Worm (Caenorhabditis elegans) whole organism, L2 larva: ENCODE data around the gene hot-6.
A peak's percentile ranks its signal among the peaks of the same experiment; 100 is the strongest.

Source experiments
- C34F6.9 ChIP-seq: fragments of 150-350 bp; optimal IDR thresholded peaks from 2 replicates; lab custom pipeline; 2014; ENCODE audit warnings: missing biosample characterization, missing genetic modification characterization
- F13H6.1 ChIP-seq: sonication (generic microtip); optimal IDR thresholded peaks from 2 replicates; lab custom pipeline; 2016; ENCODE audit warnings: missing genetic modification characterization, missing compliant biosample characterization
- R02D3.7 ChIP-seq: fragments of 150-350 bp; optimal IDR thresholded peaks from 2 replicates; lab custom pipeline; 2014; ENCODE audit warnings: missing biosample characterization, missing genetic modification characterization
- Y55F3AM.14 ChIP-seq: fragments of 200-800 bp; sonication (Bioruptor generic); optimal IDR thresholded peaks from 2 replicates; lab custom pipeline; 2018; ENCODE audit warnings: mild to moderate bottlenecking, missing genetic modification characterization, missing compliant biosample characterization
- ZK546.5 ChIP-seq: sonication (generic microtip); optimal IDR thresholded peaks from 2 replicates; lab custom pipeline; 2017; ENCODE audit warnings: missing biosample characterization, missing genetic modification characterization
- alr-1 ChIP-seq: fragments of 150-350 bp; optimal IDR thresholded peaks from 2 replicates; lab custom pipeline; 2014; ENCODE audit warnings: missing biosample characterization, missing genetic modification characterization
- aly-2 ChIP-seq: fragments of 150-350 bp; optimal IDR thresholded peaks from 2 replicates; lab custom pipeline; 2014; ENCODE audit warnings: missing biosample characterization, missing genetic modification characterization
- ama-1 ChIP-seq: fragments of 150-350 bp; optimal IDR thresholded peaks from 2 replicates; lab custom pipeline; 2018; ENCODE audit warnings: inconsistent platforms
- blmp-1 ChIP-seq: sonication (generic microtip); optimal IDR thresholded peaks from 2 replicates; lab custom pipeline; 2017; ENCODE audit warnings: missing genetic modification characterization, mild to moderate bottlenecking, missing compliant biosample characterization, antibody characterized with exemption, moderate library complexity; ENCODE audit not compliant: insufficient read depth
- ceh-16 ChIP-seq: fragments of 150-350 bp; optimal IDR thresholded peaks from 2 replicates; lab custom pipeline; 2014; ENCODE audit warnings: missing biosample characterization, missing genetic modification characterization
- ceh-82 ChIP-seq: fragments of 150-350 bp; optimal IDR thresholded peaks from 2 replicates; lab custom pipeline; 2014; ENCODE audit warnings: missing biosample characterization, missing genetic modification characterization
- crh-2 ChIP-seq: sonication (generic microtip); optimal IDR thresholded peaks from 2 replicates; lab custom pipeline; 2017; ENCODE audit warnings: missing biosample characterization, missing genetic modification characterization
- dmd-4 ChIP-seq: sonication (generic microtip); optimal IDR thresholded peaks from 2 replicates; lab custom pipeline; 2017; ENCODE audit warnings: missing biosample characterization, missing genetic modification characterization
- egl-27 ChIP-seq: sonication (generic microtip); optimal IDR thresholded peaks from 3 replicates; lab custom pipeline; 2017; ENCODE audit warnings: missing biosample characterization, missing genetic modification reagents, missing genetic modification characterization
- elt-1 ChIP-seq: fragments of 150-350 bp; optimal IDR thresholded peaks from 2 replicates; lab custom pipeline; 2014; ENCODE audit warnings: missing biosample characterization, missing genetic modification characterization
- fos-1 ChIP-seq: fragments of 150-350 bp; optimal IDR thresholded peaks from 2 replicates; lab custom pipeline; 2014; ENCODE audit warnings: missing biosample characterization, missing genetic modification characterization
- gmeb-1 ChIP-seq: fragments of 150-350 bp; optimal IDR thresholded peaks from 2 replicates; lab custom pipeline; 2014; ENCODE audit warnings: missing biosample characterization, missing genetic modification characterization
- lin-11 ChIP-seq: fragments of 150-350 bp; sonication (generic microtip); optimal IDR thresholded peaks from 2 replicates; lab custom pipeline; 2014; ENCODE audit warnings: missing biosample characterization, missing genetic modification characterization, inconsistent platforms, mixed read lengths
- lin-13 ChIP-seq: fragments of 150-350 bp; optimal IDR thresholded peaks from 2 replicates; lab custom pipeline; 2014; ENCODE audit warnings: missing biosample characterization, missing genetic modification reagents, missing genetic modification characterization
- lin-39 ChIP-seq: fragments of 150-350 bp; optimal IDR thresholded peaks from 2 replicates; lab custom pipeline; 2014; ENCODE audit warnings: missing biosample characterization, missing genetic modification reagents, missing genetic modification characterization
- lsy-2 ChIP-seq, 2 experiments: fragments of 150-350 bp in 1 of 2; sonication (generic microtip) in 1 of 2; optimal IDR thresholded peaks; 2 replicates each; lab custom pipeline; 2014 to 2017; ENCODE audit warnings: missing biosample characterization in 2 of 2, missing genetic modification characterization in 2 of 2
- mab-5 ChIP-seq: fragments of 150-350 bp; optimal IDR thresholded peaks from 2 replicates; lab custom pipeline; 2014; ENCODE audit warnings: missing biosample characterization, missing genetic modification characterization
- mbf-1 ChIP-seq: sonication (generic microtip); optimal IDR thresholded peaks from 2 replicates; lab custom pipeline; 2017; ENCODE audit warnings: missing biosample characterization, missing genetic modification characterization
- mdl-1 ChIP-seq, 2 experiments: fragments of 150-350 bp in 1 of 2; sonication (generic microtip) in 1 of 2; optimal IDR thresholded peaks; 2 replicates each; lab custom pipeline; 2017; ENCODE audit warnings: missing biosample characterization in 2 of 2, missing genetic modification characterization in 2 of 2
- nhr-10 ChIP-seq: sonication (generic microtip); optimal IDR thresholded peaks from 2 replicates; lab custom pipeline; 2017; ENCODE audit warnings: missing biosample characterization, missing genetic modification characterization
- nhr-12 ChIP-seq: fragments of 150-350 bp; optimal IDR thresholded peaks from 2 replicates; lab custom pipeline; 2014; ENCODE audit warnings: missing biosample characterization, missing genetic modification characterization
- nhr-129 ChIP-seq: fragments of 150-350 bp; optimal IDR thresholded peaks from 2 replicates; lab custom pipeline; 2014; ENCODE audit warnings: missing biosample characterization, missing genetic modification characterization
- nhr-21 ChIP-seq: fragments of 150-350 bp; optimal IDR thresholded peaks from 2 replicates; lab custom pipeline; 2014; ENCODE audit warnings: missing biosample characterization, missing genetic modification characterization
- nhr-23 ChIP-seq: fragments of 150-350 bp; optimal IDR thresholded peaks from 2 replicates; lab custom pipeline; 2014; ENCODE audit warnings: missing biosample characterization, missing genetic modification reagents, missing genetic modification characterization
- nhr-237 ChIP-seq: fragments of 150-350 bp; optimal IDR thresholded peaks from 2 replicates; lab custom pipeline; 2014; ENCODE audit warnings: missing biosample characterization, missing genetic modification characterization
- nhr-25 ChIP-seq: fragments of 150-350 bp; sonication (generic microtip); optimal IDR thresholded peaks from 3 replicates; lab custom pipeline; 2014; ENCODE audit warnings: missing biosample characterization, missing genetic modification characterization
- nhr-77 ChIP-seq: fragments of 150-350 bp; optimal IDR thresholded peaks from 2 replicates; lab custom pipeline; 2014; ENCODE audit warnings: missing biosample characterization, missing genetic modification characterization
- peb-1 ChIP-seq: fragments of 150-350 bp; optimal IDR thresholded peaks from 2 replicates; lab custom pipeline; 2014; ENCODE audit warnings: missing biosample characterization, missing genetic modification characterization
- sem-4 ChIP-seq: fragments of 150-350 bp; optimal IDR thresholded peaks from 2 replicates; lab custom pipeline; 2014; ENCODE audit warnings: missing biosample characterization, missing genetic modification reagents, missing genetic modification characterization
- skn-1 ChIP-seq: sonication (generic microtip); optimal IDR thresholded peaks from 2 replicates; lab custom pipeline; 2017; ENCODE audit warnings: missing biosample characterization, missing genetic modification characterization
- sma-3 ChIP-seq: sonication (generic microtip); optimal IDR thresholded peaks from 2 replicates; lab custom pipeline; 2016; ENCODE audit warnings: missing genetic modification reagents, missing genetic modification characterization, missing compliant biosample characterization
- sma-9 ChIP-seq, 2 experiments: fragments of 150-350 bp in 1 of 2; sonication (generic microtip) in 1 of 2; optimal IDR thresholded peaks; 2 replicates each; lab custom pipeline; 2014 to 2016; ENCODE audit warnings: missing genetic modification characterization in 2 of 2, mild to moderate bottlenecking in 1 of 2, missing biosample characterization in 1 of 2, missing compliant biosample characterization in 1 of 2, missing genetic modification reagents in 1 of 2, moderate library complexity in 1 of 2
- snpc-4 ChIP-seq: fragments of 150-350 bp; optimal IDR thresholded peaks from 2 replicates; lab custom pipeline; 2014; ENCODE audit warnings: missing biosample characterization, missing genetic modification characterization
- unc-39 ChIP-seq: fragments of 150-350 bp; optimal IDR thresholded peaks from 2 replicates; lab custom pipeline; 2014; ENCODE audit warnings: missing biosample characterization, missing genetic modification characterization
- unc-62 ChIP-seq: fragments of 150-350 bp; optimal IDR thresholded peaks from 2 replicates; lab custom pipeline; 2014; ENCODE audit warnings: missing biosample characterization, missing genetic modification reagents, missing genetic modification characterization
- zag-1 ChIP-seq: fragments of 150-350 bp; optimal IDR thresholded peaks from 2 replicates; lab custom pipeline; 2014; ENCODE audit warnings: missing biosample characterization, missing genetic modification characterization
- ztf-1 ChIP-seq: fragments of 200-800 bp; sonication (Bioruptor generic); conservative IDR thresholded peaks from 2 replicates; pipeline ENCODE4 v1.3.6; 2022; ENCODE audit warnings: missing genetic modification characterization, missing compliant biosample characterization
- ztf-11 ChIP-seq: sonication (generic microtip); optimal IDR thresholded peaks from 2 replicates; lab custom pipeline; 2017; ENCODE audit warnings: missing biosample characterization, missing genetic modification characterization
- ztf-4 ChIP-seq: fragments of 150-350 bp; optimal IDR thresholded peaks from 2 replicates; lab custom pipeline; 2014; ENCODE audit warnings: missing biosample characterization, missing genetic modification characterization

Gene hot-6

ce11 chrV:11022817-11023216, at the start of gene hot-6, which contains the start of gene C13G3.12:
Gene hot-6 (minus strand): TSS chrV:11022937.
Gene C13G3.12 (minus strand): TSS chrV:11022917.
- no peak for TF ChIP-seq ceh-82 (tag; lab: Kevin White, UChicago)

- TF ChIP-seq sem-4 (tag; lab: Kevin White, UChicago) (no peak), unc-62 (GFP tag; lab: Kevin White, UChicago) (no peak), crh-2 (tag; lab: Kevin White, UChicago) (no peak), unc-39 (no peak), peb-1 (tag; lab: Kevin White, UChicago) (no peak), ztf-11 (no peak), sma-3 (GFP tag; lab: Kevin White, UChicago) (no peak), ztf-4 (no peak), lin-39 (tag; lab: Kevin White, UChicago) (no peak), nhr-10 (no peak), nhr-77 (no peak), blmp-1 (no peak), skn-1 (tag; lab: Kevin White, UChicago) (no peak), ama-1 (no peak), lin-13 (GFP tag; lab: Kevin White, UChicago) (no peak), snpc-4 (no peak), alr-1 (tag; lab: Kevin White, UChicago) (no peak), ZK546.5 (tag; lab: Kevin White, UChicago) (no peak), elt-1 (tag; lab: Kevin White, UChicago) (no peak), ztf-1 (GFP tag; lab: Robert Waterston, UW) (no peak)
- TF ChIP-seq, all 48 proteins: peak for 0
Measured at ce11 chrV:11071453-11071852, 48.7 kb upstream of the hot-6 start.

ce11 chrV:11070388-11070787, 47.7 kb upstream of the hot-6 start:
- TF ChIP-seq nhr-21 (peak; percentile 12), zag-1 (no peak), nhr-25 (tag; lab: Kevin White, UChicago) (peak; percentile 75), sma-3 (GFP tag; lab: Kevin White, UChicago) (peak; percentile 7), fos-1 (peak; percentile 17), sem-4 (tag; lab: Kevin White, UChicago) (no peak), lin-13 (GFP tag; lab: Kevin White, UChicago) (no peak), blmp-1 (peak; percentile 81), crh-2 (tag; lab: Kevin White, UChicago) (peak; percentile 22)
- TF ChIP-seq, all 48 proteins: peak for 6

DNA sequence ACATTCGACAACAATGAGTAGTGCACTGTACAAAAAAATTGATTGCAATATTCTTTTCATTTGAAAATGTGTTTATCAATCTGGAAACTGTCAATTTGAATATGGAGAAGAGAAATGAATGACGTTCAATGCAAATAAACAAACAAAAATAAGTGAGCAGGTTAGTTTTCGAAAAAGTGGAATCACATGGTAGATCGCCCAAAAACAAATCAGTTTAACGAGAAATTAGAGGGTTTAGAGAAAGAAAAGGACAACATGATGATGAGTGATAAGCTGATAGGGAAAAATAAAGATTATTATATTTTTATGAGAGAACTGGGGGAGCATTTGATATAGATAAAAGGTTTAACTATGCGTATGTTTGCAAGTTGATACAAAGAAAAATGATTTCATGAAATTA, 46.5 kb upstream of the hot-6 start, which contains the start of gene T04C12.8:
Gene T04C12.8, minus strand, starts transcription at position 82 of the 400 bp plus-strand sequence.
- TF ChIP-seq dmd-4 (tag; lab: Kevin White, UChicago) = no peak
- no peak for TF ChIP-seq ceh-82 (tag; lab: Kevin White, UChicago)
- TF ChIP-seq nhr-237 (tag; lab: Kevin White, UChicago) = no peak
- TF ChIP-seq ama-1 = no peak
- TF ChIP-seq lin-13 (GFP tag; lab: Kevin White, UChicago) = no peak
- TF ChIP-seq ztf-4 = no peak
- TF ChIP-seq nhr-77 = no peak
- TF ChIP-seq alr-1 (tag; lab: Kevin White, UChicago) = no peak
- no peak for TF ChIP-seq nhr-12 (tag; lab: Kevin White, UChicago)
- peak; percentile 31 for TF ChIP-seq F13H6.1 (tag; lab: Kevin White, UChicago)
- no peak for TF ChIP-seq zag-1
- no peak for TF ChIP-seq nhr-23
- peak; percentile 51 for TF ChIP-seq sma-9 (GFP tag; optimal IDR thresholded peaks at IDR 0.05; lab: Kevin White, UChicago)
- TF ChIP-seq sma-9 (tag; optimal IDR thresholded peaks at IDR 0.05; lab: Kevin White, UChicago) = no peak
- TF ChIP-seq R02D3.7 (tag; lab: Kevin White, UChicago) = no peak
- no peak for TF ChIP-seq elt-1 (tag; lab: Kevin White, UChicago)
- peak; percentile 11 for TF ChIP-seq sma-3 (GFP tag; lab: Kevin White, UChicago)
- no peak for TF ChIP-seq peb-1 (tag; lab: Kevin White, UChicago)
- TF ChIP-seq Y55F3AM.14 (GFP tag; lab: Kevin White, UChicago) = no peak
- no peak for TF ChIP-seq nhr-129 (tag; lab: Kevin White, UChicago)
- TF ChIP-seq ZK546.5 (tag; lab: Kevin White, UChicago) = no peak
- no peak for TF ChIP-seq lin-39 (tag; lab: Kevin White, UChicago)
- no peak for TF ChIP-seq mbf-1
- TF ChIP-seq egl-27 (tag; lab: Kevin White, UChicago) = peak; percentile 15
- TF ChIP-seq skn-1 (tag; lab: Kevin White, UChicago) = peak; percentile 78
- no peak for TF ChIP-seq nhr-10
- TF ChIP-seq lsy-2 (tag; optimal IDR thresholded peaks at IDR 0.05; lab: Kevin White, UChicago) = peak in 1 of 2 experiments; percentile 46
- peak; percentile 86 for TF ChIP-seq fos-1
- TF ChIP-seq aly-2 (tag; lab: Kevin White, UChicago) = no peak
- TF ChIP-seq nhr-25 (tag; lab: Kevin White, UChicago) = peak; percentile 13
- no peak for TF ChIP-seq ceh-16
- TF ChIP-seq blmp-1 = no peak
- TF ChIP-seq ztf-1 (GFP tag; lab: Robert Waterston, UW) = no peak
- TF ChIP-seq gmeb-1 (tag; lab: Kevin White, UChicago) = peak; percentile 18
- TF ChIP-seq mab-5 = no peak
- TF ChIP-seq ztf-11 = no peak
- no peak for TF ChIP-seq unc-39
- no peak for TF ChIP-seq C34F6.9 (tag; lab: Kevin White, UChicago)
- no peak for TF ChIP-seq sem-4 (tag; lab: Kevin White, UChicago)
- TF ChIP-seq lin-11 (tag; lab: Kevin White, UChicago) = no peak
- TF ChIP-seq crh-2 (tag; lab: Kevin White, UChicago) = peak; percentile 62
- peak in 1 of 2 experiments; percentile 33 for TF ChIP-seq mdl-1 (tag; optimal IDR thresholded peaks at IDR 0.05; lab: Kevin White, UChicago)
